Worm (Caenorhabditis elegans): Measurements from ENCODE around the gene cest-12.

cest-12 gene

DNA sequence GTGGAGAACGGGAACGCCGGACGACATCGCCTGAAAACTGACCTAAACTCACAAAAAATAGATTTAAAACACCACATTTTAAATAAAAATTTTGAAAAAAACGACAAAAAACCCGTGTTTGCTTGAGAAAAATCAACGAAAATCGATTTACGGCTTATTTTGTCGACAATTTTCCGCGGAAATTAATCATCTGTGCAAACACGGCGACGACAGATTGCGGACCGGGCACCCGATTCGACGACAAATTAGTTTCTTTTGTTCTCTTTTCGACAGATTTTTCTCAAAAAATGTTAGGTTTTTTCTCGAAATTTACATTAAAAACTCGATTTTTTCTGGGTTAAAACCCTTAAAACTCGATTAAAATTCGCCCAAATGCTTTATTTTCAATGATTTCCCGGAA is 48.9 kb downstream of the cest-12 start, which contains the start of gene arx-3 (continued):
- TF ChIP-seq cebp-1 (GFP tag; IDR thresholded peaks at IDR 0.05) (no peak), cebp-1 (tag; optimal IDR thresholded peaks at IDR 0.05) (no peak), hmg-1.2 (GFP tag; IDR thresholded peaks at IDR 0.05) (0 out of 2 replicates have a peak, but pooled peaks have one; percentile 12), Y95B8A.8 (GFP tag; IDR thresholded peaks at IDR 0.05) (no peak), K11D2.4 (GFP tag; IDR thresholded peaks at IDR 0.05) (no peak), hsf-1 (GFP tag; IDR thresholded peaks at IDR 0.05) (no peak), bed-1 (GFP tag; IDR thresholded peaks at IDR 0.05) (no peak), madf-8 (GFP tag; conservative IDR thresholded peaks at IDR 0.05) (no peak), mxl-1 (tag; optimal IDR thresholded peaks at IDR 0.05) (no peak), aptf-2 (GFP tag; conservative IDR thresholded peaks at IDR 0.05) (no peak), T26A5.8 (tag; optimal IDR thresholded peaks at IDR 0.05) (no peak), egrh-3 (GFP tag; IDR thresholded peaks at IDR 0.05) (no peak), ztf-6 (GFP tag; IDR thresholded peaks at IDR 0.05) (no peak), ets-4 (GFP tag; optimal IDR thresholded peaks at IDR 0.05) (no peak), egl-44 (GFP tag; IDR thresholded peaks at IDR 0.05) (no peak), him-1 (tag; optimal IDR thresholded peaks at IDR 0.05) (no peak), ztf-28 (GFP tag; IDR thresholded peaks at IDR 0.05) (no peak), ztf-3 (GFP tag; optimal IDR thresholded peaks at IDR 0.05) (no peak), F39B2.1 (GFP tag; IDR thresholded peaks at IDR 0.05) (no peak), xnd-1 (tag; optimal IDR thresholded peaks at IDR 0.05) (no peak), dox-1 (GFP tag; IDR thresholded peaks at IDR 0.05) (0 out of 2 replicates have a peak, but pooled peaks have one; percentile 10), snpc-1.1 (tag; optimal IDR thresholded peaks at IDR 0.05; ENCODE audit: insufficient read depth) (no peak), nhr-80 (tag; optimal IDR thresholded peaks at IDR 0.05) (no peak), madf-6 (GFP tag; IDR thresholded peaks at IDR 0.05) (0 out of 2 replicates have a peak, but pooled peaks have one; percentile 20), ztf-18 (tag; optimal IDR thresholded peaks at IDR 0.05) (no peak), F52B5.7 (tag; optimal IDR thresholded peaks at IDR 0.05) (no peak), F33H1.4 (GFP tag; IDR thresholded peaks at IDR 0.05) (no peak), lsy-27 (tag; optimal IDR thresholded peaks at IDR 0.05; ENCODE audit: borderline replicate concordance, insufficient read depth) (no peak), unc-130 (GFP tag; optimal IDR thresholded peaks at IDR 0.05) (no peak), cebp-2 (GFP tag; IDR thresholded peaks at IDR 0.05) (no peak), pbrm-1 (GFP tag; IDR thresholded peaks at IDR 0.05) (0 out of 2 replicates have a peak, but pooled peaks have one; percentile 7)

DNA sequence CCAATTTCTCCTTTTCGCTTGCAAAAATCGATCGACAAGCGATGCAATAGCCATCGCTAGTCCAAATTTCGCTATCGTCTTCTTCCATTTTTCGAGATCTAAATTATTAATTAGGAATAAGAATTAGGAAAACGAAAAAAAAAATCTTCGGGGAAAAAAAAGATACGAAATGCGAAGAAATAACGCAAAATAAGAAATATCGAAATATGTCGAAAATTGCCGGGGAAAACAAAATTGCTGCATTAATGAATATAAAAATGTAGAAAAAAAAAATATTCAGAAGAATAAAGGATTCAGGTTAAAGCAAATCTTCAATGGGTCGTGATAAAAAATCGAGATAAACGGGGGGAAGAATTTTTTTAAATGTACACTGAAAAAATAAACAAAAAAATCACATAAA is 55.1 kb downstream of the cest-12 start, which contains the start of gene Y79H2A.3:
Y79H2A.3 (minus strand) TSS at position 101 of the 400 bp plus-strand sequence.
- TF ChIP-seq F57A8.1 (GFP tag; optimal IDR thresholded peaks at IDR 0.05) (no peak), aptf-3 (GFP tag; IDR thresholded peaks at IDR 0.05) (no peak), F55B11.4 (tag; optimal IDR thresholded peaks at IDR 0.05; ENCODE audit: borderline replicate concordance, insufficient read depth) (no peak), ztf-26 (tag; optimal IDR thresholded peaks at IDR 0.05) (no peak), nhr-90 (tag; optimal IDR thresholded peaks at IDR 0.05) (no peak), let-526 (GFP tag; IDR thresholded peaks at IDR 0.05) (no peak), C06A6.2 (GFP tag; conservative IDR thresholded peaks at IDR 0.05) (no peak), efl-1 (GFP tag; optimal IDR thresholded peaks at IDR 0.05) (no peak), attf-6 (GFP tag; IDR thresholded peaks at IDR 0.05) (no peak), ztf-22 (GFP tag; optimal IDR thresholded peaks at IDR 0.05) (no peak), C17E4.6 (GFP tag; IDR thresholded peaks at IDR 0.05) (no peak)

Data from whole organism, young adult.